Fruit fly (Drosophila melanogaster): Measurements from ENCODE around the gene spirit.

DNA sequence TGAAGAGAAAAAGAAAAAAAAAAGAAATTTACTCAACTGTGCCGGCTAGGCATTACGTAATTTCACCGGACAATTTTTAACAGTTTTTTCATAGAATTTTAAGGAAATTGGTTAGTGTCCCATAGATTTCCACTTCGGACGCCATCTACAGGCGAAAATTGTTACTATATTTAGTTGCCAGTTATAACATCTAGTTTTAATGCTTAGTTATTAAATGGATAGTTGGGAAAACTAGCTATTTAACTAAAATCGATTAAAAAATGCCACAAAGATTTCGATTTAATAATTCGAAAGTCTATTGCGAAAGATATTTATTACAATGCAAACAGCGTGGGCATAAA lies 39.1 kb downstream of the spirit start:
- TF ChIP-seq pan (optimal IDR thresholded peaks at IDR 0.05) (no peak), CG8478 (optimal IDR thresholded peaks at IDR 0.05) (no peak), usp (GFP tag; optimal IDR thresholded peaks at IDR 0.05) (no peak), Dll (optimal IDR thresholded peaks at IDR 0.05) (no peak), psq (optimal IDR thresholded peaks at IDR 0.05) (no peak)
